Worm (Caenorhabditis elegans) whole organism, L4 larva: ENCODE results near the gene ubc-8.

Experiments
- D1046.2 ChIP-seq: fragments of 200-800 bp; sonication (Bioruptor generic); IDR thresholded peaks from 2 replicates; pipeline ENCODE4 v1.3.6; 2022; ENCODE audit warnings: missing genetic modification characterization, missing compliant biosample characterization
- F26F4.8 ChIP-seq: fragments of 200-800 bp; sonication (Bioruptor generic); conservative IDR thresholded peaks from 2 replicates; pipeline ENCODE4 v1.3.6; 2022; ENCODE audit warnings: missing genetic modification characterization, missing compliant biosample characterization
- F37D6.2 ChIP-seq: sonication (generic microtip); optimal IDR thresholded peaks from 2 replicates; lab custom pipeline; 2016; ENCODE audit warnings: mild to moderate bottlenecking, missing genetic modification characterization, missing compliant biosample characterization
- F49E8.2 ChIP-seq: sonication (generic microtip); optimal IDR thresholded peaks from 2 replicates; lab custom pipeline; 2016; ENCODE audit warnings: missing compliant biosample characterization, mild to moderate bottlenecking, missing genetic modification characterization, borderline replicate concordance
- R02D3.7 ChIP-seq: fragments of 150-350 bp; sonication (generic microtip); optimal IDR thresholded peaks from 3 replicates; lab custom pipeline; 2014; ENCODE audit warnings: missing biosample characterization, missing genetic modification characterization
- T20F7.1 ChIP-seq: fragments of 200-800 bp; sonication (Bioruptor generic); optimal IDR thresholded peaks from 2 replicates; lab custom pipeline; 2018; ENCODE audit warnings: mild to moderate bottlenecking, missing genetic modification characterization, missing compliant biosample characterization
- Y48G9A.11 ChIP-seq: fragments of 200-800 bp; sonication (Bioruptor generic); IDR thresholded peaks from 2 replicates; pipeline ENCODE4 v1.3.6; 2022; ENCODE audit warnings: missing genetic modification reagents, missing genetic modification characterization, missing compliant biosample characterization
- Y75B8A.6 ChIP-seq: fragments of 200-800 bp; sonication (Bioruptor generic); IDR thresholded peaks from 2 replicates; pipeline ENCODE4 v1.3.6; 2022; ENCODE audit warnings: missing genetic modification reagents, missing genetic modification characterization, missing compliant biosample characterization
- aly-2 ChIP-seq: sonication (generic microtip); optimal IDR thresholded peaks from 2 replicates; lab custom pipeline; 2018; ENCODE audit warnings: missing biosample characterization, missing genetic modification characterization
- arid-1 ChIP-seq: fragments of 200-800 bp; sonication (Bioruptor generic); conservative IDR thresholded peaks from 2 replicates; pipeline ENCODE4 v1.3.6; 2022; ENCODE audit warnings: missing genetic modification reagents, missing genetic modification characterization, missing compliant biosample characterization
- ceh-28 ChIP-seq: fragments of 150-350 bp; optimal IDR thresholded peaks from 2 replicates; lab custom pipeline; 2014; ENCODE audit warnings: missing biosample characterization, missing genetic modification reagents, missing genetic modification characterization
- ctbp-1 ChIP-seq: fragments of 200-800 bp; sonication (Bioruptor generic); IDR thresholded peaks from 2 replicates; pipeline ENCODE4 v1.3.6; 2022; ENCODE audit warnings: missing genetic modification reagents, missing genetic modification characterization, missing compliant biosample characterization
- daf-16 ChIP-seq, 3 experiments: sonication (generic microtip); optimal IDR thresholded peaks; 2 replicates each; lab custom pipeline; 2016 to 2017; ENCODE audit warnings: missing genetic modification characterization in 3 of 3, missing genetic modification reagents in 3 of 3, mild to moderate bottlenecking in 2 of 3, missing compliant biosample characterization in 2 of 3, missing biosample characterization in 1 of 3, moderate library complexity in 1 of 3
- daf-19 ChIP-seq: fragments of 200-800 bp; sonication (Bioruptor generic); conservative IDR thresholded peaks from 2 replicates; pipeline ENCODE4 v1.3.6; 2022; ENCODE audit warnings: missing genetic modification characterization, missing compliant biosample characterization
- dmd-6 ChIP-seq: fragments of 200-800 bp; sonication (Bioruptor generic); IDR thresholded peaks from 2 replicates; pipeline ENCODE4 v1.3.6; 2022; ENCODE audit warnings: missing genetic modification reagents, missing genetic modification characterization, missing compliant biosample characterization
- duxl-1 ChIP-seq: sonication (generic microtip); optimal IDR thresholded peaks from 2 replicates; lab custom pipeline; 2016; ENCODE audit warnings: mild to moderate bottlenecking, missing genetic modification characterization, moderate library complexity, missing compliant biosample characterization; ENCODE audit not compliant: poor library complexity
- dve-1 ChIP-seq: sonication (generic microtip); optimal IDR thresholded peaks from 2 replicates; lab custom pipeline; 2017; ENCODE audit warnings: antibody characterized with exemption, mild to moderate bottlenecking, missing genetic modification characterization, missing compliant biosample characterization; ENCODE audit not compliant: insufficient read depth
- egl-43 ChIP-seq: fragments of 200-800 bp; sonication (Bioruptor generic); IDR thresholded peaks from 2 replicates; pipeline ENCODE4 v1.3.6; 2022; ENCODE audit warnings: missing genetic modification reagents, missing genetic modification characterization, missing compliant biosample characterization
- fkh-10 ChIP-seq: fragments of 150-350 bp; optimal IDR thresholded peaks from 2 replicates; lab custom pipeline; 2014; ENCODE audit warnings: missing biosample characterization, missing genetic modification reagents, missing genetic modification characterization
- hlh-30 ChIP-seq: sonication (generic microtip); optimal IDR thresholded peaks from 2 replicates; lab custom pipeline; 2017; ENCODE audit warnings: antibody characterized with exemption, mild to moderate bottlenecking, missing genetic modification characterization, missing compliant biosample characterization; ENCODE audit not compliant: insufficient read depth
- hmg-1.1 ChIP-seq: fragments of 200-800 bp; sonication (Bioruptor generic); IDR thresholded peaks from 2 replicates; pipeline ENCODE4 v1.3.6; 2022; ENCODE audit warnings: missing genetic modification reagents, missing genetic modification characterization, missing compliant biosample characterization
- lim-7 ChIP-seq: fragments of 200-800 bp; sonication (Bioruptor generic); IDR thresholded peaks from 2 replicates; pipeline ENCODE4 v1.3.6; 2022; ENCODE audit warnings: missing genetic modification characterization, missing compliant biosample characterization
- lin-1 ChIP-seq: fragments of 200-800 bp; sonication (Bioruptor generic); IDR thresholded peaks from 2 replicates; pipeline ENCODE4 v1.3.6; 2022; ENCODE audit warnings: missing genetic modification reagents, missing genetic modification characterization, missing compliant biosample characterization
- lin-13 ChIP-seq: fragments of 150-350 bp; optimal IDR thresholded peaks from 2 replicates; lab custom pipeline; 2014; ENCODE audit warnings: missing biosample characterization, missing genetic modification reagents, missing genetic modification characterization
- lin-29 ChIP-seq: fragments of 200-800 bp; sonication (Bioruptor generic); IDR thresholded peaks from 2 replicates; pipeline ENCODE4 v1.3.6; 2022; ENCODE audit warnings: missing genetic modification reagents, missing genetic modification characterization, missing compliant biosample characterization
- lin-38 ChIP-seq: fragments of 200-800 bp; sonication (Bioruptor generic); IDR thresholded peaks from 2 replicates; pipeline ENCODE4 v1.3.6; 2022; ENCODE audit warnings: missing genetic modification reagents, missing genetic modification characterization, missing compliant biosample characterization
- lsy-2 ChIP-seq, 2 experiments: fragments of 150-350 bp in 1 of 2; sonication (generic microtip) in 1 of 2; optimal IDR thresholded peaks; 2 replicates each; lab custom pipeline; 2014 to 2017; ENCODE audit warnings: missing biosample characterization in 2 of 2, missing genetic modification characterization in 2 of 2
- mdl-1 ChIP-seq, 2 experiments: fragments of 150-350 bp in 1 of 2; sonication (generic microtip) in 1 of 2; optimal IDR thresholded peaks; 2 replicates each; lab custom pipeline; 2014 to 2017; ENCODE audit warnings: missing biosample characterization in 2 of 2, missing genetic modification characterization in 2 of 2
- mep-1 ChIP-seq: fragments of 150-350 bp; sonication (generic microtip); optimal IDR thresholded peaks from 3 replicates; lab custom pipeline; 2014; ENCODE audit warnings: missing biosample characterization, missing genetic modification characterization
- mes-2 ChIP-seq: sonication (generic microtip); optimal IDR thresholded peaks from 2 replicates; lab custom pipeline; 2016; ENCODE audit warnings: missing genotype, mild to moderate bottlenecking, missing genetic modification characterization, missing compliant biosample characterization; ENCODE audit not compliant: poor library complexity, severe bottlenecking
- mxl-3 ChIP-seq: fragments of 200-800 bp; sonication (Bioruptor generic); optimal IDR thresholded peaks from 2 replicates; lab custom pipeline; 2018; ENCODE audit warnings: mild to moderate bottlenecking, missing genetic modification characterization, missing compliant biosample characterization
- nhr-102 ChIP-seq: sonication (generic microtip); optimal IDR thresholded peaks from 2 replicates; lab custom pipeline; 2016; ENCODE audit warnings: mild to moderate bottlenecking, missing genetic modification characterization, moderate library complexity, missing compliant biosample characterization
- nhr-11 ChIP-seq: fragments of 150-350 bp; optimal IDR thresholded peaks from 2 replicates; lab custom pipeline; 2014; ENCODE audit warnings: missing biosample characterization, missing genetic modification characterization
- nhr-111 ChIP-seq: fragments of 200-800 bp; sonication (Bioruptor generic); optimal IDR thresholded peaks from 2 replicates; lab custom pipeline; 2018; ENCODE audit warnings: mild to moderate bottlenecking, missing genetic modification characterization, missing compliant biosample characterization
- nhr-6 ChIP-seq: fragments of 150-350 bp; optimal IDR thresholded peaks from 2 replicates; lab custom pipeline; 2014; ENCODE audit warnings: missing biosample characterization, missing genetic modification characterization
- nhr-76 ChIP-seq: fragments of 150-350 bp; optimal IDR thresholded peaks from 2 replicates; lab custom pipeline; 2014; ENCODE audit warnings: missing biosample characterization, missing genetic modification characterization
- set-16 ChIP-seq: fragments of 200-800 bp; sonication (Bioruptor generic); IDR thresholded peaks from 2 replicates; pipeline ENCODE4 v1.3.6; 2022; ENCODE audit warnings: missing genetic modification reagents, missing genetic modification characterization, missing compliant biosample characterization
- snpc-4 ChIP-seq: fragments of 150-350 bp; optimal IDR thresholded peaks from 2 replicates; lab custom pipeline; 2014; ENCODE audit warnings: missing biosample characterization, missing genetic modification characterization
- unc-62 ChIP-seq, 3 experiments: fragments of 150-350 bp in 1 of 3; sonication (generic microtip); optimal IDR thresholded peaks in 2 of 3; peaks in 1 of 3; 1 replicate in 1 of 3; 2 replicates in 2 of 3; lab custom pipeline; 2014 to 2017; ENCODE audit warnings: missing biosample characterization in 3 of 3, missing genetic modification characterization in 3 of 3, missing genetic modification reagents in 3 of 3, missing genotype in 1 of 3
- vab-7 ChIP-seq: fragments of 200-800 bp; sonication (Bioruptor generic); IDR thresholded peaks from 2 replicates; pipeline ENCODE4 v1.3.6; 2022; ENCODE audit warnings: missing genetic modification reagents, missing genetic modification characterization, missing compliant biosample characterization
- zag-1 ChIP-seq: fragments of 150-350 bp; optimal IDR thresholded peaks from 2 replicates; lab custom pipeline; 2014; ENCODE audit warnings: missing biosample characterization, missing genetic modification characterization
- zfp-2 ChIP-seq: sonication (generic microtip); optimal IDR thresholded peaks from 2 replicates; lab custom pipeline; 2016; ENCODE audit warnings: mild to moderate bottlenecking, missing genetic modification characterization, missing compliant biosample characterization
- ztf-11 ChIP-seq: fragments of 150-350 bp; optimal IDR thresholded peaks from 2 replicates; lab custom pipeline; 2014; ENCODE audit warnings: missing biosample characterization, missing genetic modification characterization

ubc-8 gene

ce11 chrIV:2709590-2710201 lies 2.7 kb upstream of the ubc-8 start (continued):
- peak; percentile 84 for TF ChIP-seq Y75B8A.6 (GFP tag; lab: Robert Waterston, UW)
- 0 out of 2 replicates have a peak, but pooled peaks have one; percentile 29 for TF ChIP-seq Y48G9A.11 (GFP tag; lab: Robert Waterston, UW)
- no peak for TF ChIP-seq snpc-4 (tag; lab: Kevin White, UChicago)
- peak in 1 of 2 experiments; percentile 74 for TF ChIP-seq lsy-2 (tag; optimal IDR thresholded peaks at IDR 0.05; lab: Kevin White, UChicago)
- no peak for TF ChIP-seq nhr-76 (tag; lab: Kevin White, UChicago)
- TF ChIP-seq daf-19 (GFP tag; lab: Robert Waterston, UW) = peak; percentile 90
- TF ChIP-seq F26F4.8 (GFP tag; lab: Robert Waterston, UW) = no peak
- peak; percentile 5 for TF ChIP-seq nhr-111 (GFP tag; lab: Kevin White, UChicago)
- TF ChIP-seq hmg-1.1 (GFP tag; lab: Robert Waterston, UW) = no peak
- TF ChIP-seq mdl-1 (tag; optimal IDR thresholded peaks at IDR 0.05; lab: Kevin White, UChicago) = no peak
- TF ChIP-seq arid-1 (GFP tag; lab: Robert Waterston, UW) = peak; percentile 83; the same call in 1 of the 2 replicates
- no peak for TF ChIP-seq lin-29 (GFP tag; lab: Robert Waterston, UW)
- TF ChIP-seq nhr-102 (tag; lab: Kevin White, UChicago) = peak; percentile 66
- no peak for TF ChIP-seq aly-2 (tag; lab: Kevin White, UChicago)
- peak; percentile 93 for TF ChIP-seq lin-1 (GFP tag; lab: Robert Waterston, UW)
- TF ChIP-seq nhr-11 (tag; lab: Kevin White, UChicago) = no peak
- 0 out of 2 replicates have a peak, but pooled peaks have one; percentile 37 for TF ChIP-seq D1046.2 (GFP tag; lab: Robert Waterston, UW)
- TF ChIP-seq zag-1 (tag; lab: Kevin White, UChicago) = no peak

DNA sequence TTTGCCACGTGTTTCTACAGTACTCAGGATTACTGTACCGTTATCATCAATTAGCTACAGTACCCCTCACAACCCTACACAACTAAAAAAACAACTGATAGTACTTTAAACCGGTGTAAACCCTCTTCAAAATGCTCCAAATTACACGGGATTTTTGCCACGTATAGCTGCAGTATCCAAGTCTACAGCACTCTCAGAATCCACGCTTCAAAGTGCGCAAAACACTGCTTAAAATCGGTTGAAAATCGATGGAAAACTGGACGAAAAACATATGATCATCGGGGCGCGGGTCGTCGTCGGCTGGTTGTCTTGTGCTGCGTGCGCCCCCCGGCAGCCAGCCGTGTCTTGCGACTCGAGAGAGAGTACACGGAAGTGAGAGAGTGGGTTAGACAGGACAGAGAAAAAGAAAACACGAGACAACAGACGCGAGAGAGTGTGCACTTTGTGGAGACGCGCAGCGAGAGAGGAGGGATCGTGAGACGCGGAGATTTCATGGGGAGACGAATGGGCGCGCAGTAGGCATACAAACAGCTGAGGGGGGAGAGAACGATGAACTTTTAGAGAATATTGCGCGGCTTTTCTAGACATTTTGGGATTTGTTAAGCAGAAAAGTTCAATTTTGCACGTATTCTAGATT lies 1.4 kb upstream of the ubc-8 start:
- TF ChIP-seq mdl-1 (tag; optimal IDR thresholded peaks at IDR 0.05; lab: Kevin White, UChicago) = peak; percentile 86 to 95
- peak; percentile 53 for TF ChIP-seq nhr-102 (tag; lab: Kevin White, UChicago)
- peak; percentile 55 to 86 for TF ChIP-seq lsy-2 (tag; optimal IDR thresholded peaks at IDR 0.05; lab: Kevin White, UChicago)
- peak; percentile 35 for TF ChIP-seq T20F7.1
- peak; percentile 26 for TF ChIP-seq ceh-28 (tag; lab: Kevin White, UChicago)
- TF ChIP-seq nhr-76 (tag; lab: Kevin White, UChicago) = no peak
- peak; percentile 91 for TF ChIP-seq mep-1 (tag; lab: Kevin White, UChicago)
- TF ChIP-seq F49E8.2 (tag; lab: Kevin White, UChicago) = no peak
- peak; percentile 78 for TF ChIP-seq dmd-6 (GFP tag; lab: Robert Waterston, UW)
- TF ChIP-seq dve-1 (tag; lab: Kevin White, UChicago) = peak; percentile 87
- TF ChIP-seq ctbp-1 (GFP tag; lab: Robert Waterston, UW) = peak; percentile 68
- TF ChIP-seq Y48G9A.11 (GFP tag; lab: Robert Waterston, UW) = peak; percentile 53; the same call in 1 of the 2 replicates
- TF ChIP-seq R02D3.7 (tag; lab: Kevin White, UChicago) = no peak
- TF ChIP-seq lim-7 (GFP tag; lab: Robert Waterston, UW) = 0 out of 2 replicates have a peak, but pooled peaks have one; percentile 41
- peak; percentile 23 for TF ChIP-seq zfp-2 (tag; lab: Kevin White, UChicago)
- TF ChIP-seq mxl-3 (GFP tag; lab: Kevin White, UChicago) = peak; percentile 86
- TF ChIP-seq lin-38 (GFP tag; lab: Robert Waterston, UW) = peak; percentile 69
- peak; percentile 59; the same call in 1 of the 2 replicates for TF ChIP-seq lin-1 (GFP tag; lab: Robert Waterston, UW)
- peak in 1 of 2 experiments; percentile 64 for TF ChIP-seq unc-62 (GFP tag; optimal IDR thresholded peaks at IDR 0.05 in 1 of 2; lab: Kevin White, UChicago)
- TF ChIP-seq unc-62 (tag; optimal IDR thresholded peaks at IDR 0.05; lab: Kevin White, UChicago) = no peak
- TF ChIP-seq mes-2 (tag; lab: Kevin White, UChicago) = peak; percentile 79
- TF ChIP-seq daf-19 (GFP tag; lab: Robert Waterston, UW) = no peak
- peak; percentile 51 for TF ChIP-seq fkh-10
- no peak for TF ChIP-seq ztf-11 (tag; lab: Kevin White, UChicago)
- peak; percentile 78 for TF ChIP-seq egl-43 (GFP tag; lab: Robert Waterston, UW)
- TF ChIP-seq daf-16 (GFP tag; optimal IDR thresholded peaks at IDR 0.05; lab: Kevin White, UChicago) = peak; percentile 17 to 43
- peak; percentile 86 for TF ChIP-seq daf-16 (tag; optimal IDR thresholded peaks at IDR 0.05; lab: Kevin White, UChicago)
- TF ChIP-seq duxl-1 (tag; lab: Kevin White, UChicago) = peak; percentile 75
- peak; percentile 100 for TF ChIP-seq hlh-30
- peak; percentile 93 for TF ChIP-seq set-16 (GFP tag; lab: Robert Waterston, UW)
- peak; percentile 40; the same call in 1 of the 2 replicates for TF ChIP-seq vab-7 (GFP tag; lab: Robert Waterston, UW)
- peak; percentile 60 for TF ChIP-seq F37D6.2 (tag; lab: Kevin White, UChicago)
- peak; percentile 83 for TF ChIP-seq nhr-6
- peak; percentile 82 for TF ChIP-seq lin-13 (GFP tag; lab: Kevin White, UChicago)
